Worm (Caenorhabditis elegans) whole organism, L1 larva: Measurements from ENCODE around the gene B0361.11.
A peak's percentile ranks its signal among the peaks of the same experiment; 100 is the strongest.

Experiments used
- C04F5.9 ChIP-seq: sonication (generic microtip); optimal IDR thresholded peaks from 2 replicates; lab custom pipeline; 2016; ENCODE audit warnings: missing genetic modification characterization, missing compliant biosample characterization
- C16A3.4 ChIP-seq: fragments of 150-350 bp; optimal IDR thresholded peaks from 2 replicates; lab custom pipeline; 2014; ENCODE audit warnings: missing biosample characterization, missing genetic modification characterization
- ama-1 ChIP-seq: fragments of 150-350 bp; optimal IDR thresholded peaks from 2 replicates; lab custom pipeline; 2014
- ceh-63 ChIP-seq: fragments of 200-800 bp; sonication (Bioruptor generic); optimal IDR thresholded peaks from 2 replicates; lab custom pipeline; 2018; ENCODE audit warnings: mild to moderate bottlenecking, missing genetic modification characterization, missing compliant biosample characterization
- ceh-8 ChIP-seq: fragments of 200-800 bp; sonication (Bioruptor generic); optimal IDR thresholded peaks from 2 replicates; lab custom pipeline; 2018; ENCODE audit warnings: mild to moderate bottlenecking, missing genetic modification characterization, moderate library complexity, missing compliant biosample characterization
- ceh-82 ChIP-seq, 3 experiments: fragments of 150-350 bp in 1 of 3; sonication (generic microtip) in 2 of 3; optimal IDR thresholded peaks; 2 replicates each; lab custom pipeline; 2014 to 2017; ENCODE audit warnings: missing biosample characterization in 3 of 3, missing genetic modification characterization in 3 of 3
- ceh-90 ChIP-seq: sonication (generic microtip); optimal IDR thresholded peaks from 2 replicates; lab custom pipeline; 2016; ENCODE audit warnings: missing genetic modification characterization, missing compliant biosample characterization
- ces-1 ChIP-seq: fragments of 150-350 bp; optimal IDR thresholded peaks from 2 replicates; lab custom pipeline; 2014; ENCODE audit warnings: missing biosample characterization, missing genetic modification reagents, missing genetic modification characterization
- efl-1 ChIP-seq, 4 experiments: fragments of 150-350 bp; optimal IDR thresholded peaks in 3 of 4; peaks in 1 of 4; 1 replicate in 1 of 4; 2 replicates in 3 of 4; lab custom pipeline; 2014; ENCODE audit warnings: missing biosample characterization in 2 of 4, missing genetic modification characterization in 2 of 4, missing genetic modification reagents in 2 of 4
- egl-13 ChIP-seq: sonication (generic microtip); optimal IDR thresholded peaks from 2 replicates; lab custom pipeline; 2016; ENCODE audit warnings: missing genotype, missing genetic modification reagents, missing genetic modification characterization, missing compliant biosample characterization
- fkh-8 ChIP-seq: sonication (generic microtip); optimal IDR thresholded peaks from 2 replicates; lab custom pipeline; 2016; ENCODE audit warnings: mild to moderate bottlenecking, missing genetic modification characterization, missing compliant biosample characterization
- hlh-4 ChIP-seq: sonication (generic microtip); optimal IDR thresholded peaks from 2 replicates; lab custom pipeline; 2016; ENCODE audit warnings: mild to moderate bottlenecking, missing genetic modification characterization, missing compliant biosample characterization
- hpl-2 ChIP-seq: fragments of 150-350 bp; optimal IDR thresholded peaks from 2 replicates; lab custom pipeline; 2014; ENCODE audit warnings: missing biosample characterization, missing genetic modification reagents, missing genetic modification characterization
- jun-1 ChIP-seq: fragments of 150-350 bp; optimal IDR thresholded peaks from 2 replicates; lab custom pipeline; 2014; ENCODE audit warnings: missing biosample characterization, missing genetic modification reagents, missing genetic modification characterization
- lin-13 ChIP-seq: fragments of 150-350 bp; optimal IDR thresholded peaks from 2 replicates; lab custom pipeline; 2014; ENCODE audit warnings: missing biosample characterization, missing genetic modification reagents, missing genetic modification characterization
- lin-14 ChIP-seq: fragments of 200-800 bp; sonication (Bioruptor generic); optimal IDR thresholded peaks from 2 replicates; lab custom pipeline; 2018; ENCODE audit warnings: mild to moderate bottlenecking, missing genetic modification characterization, moderate library complexity, missing compliant biosample characterization
- lin-15B ChIP-seq: fragments of 150-350 bp; sonication (generic microtip); optimal IDR thresholded peaks from 3 replicates; lab custom pipeline; 2014; ENCODE audit warnings: missing biosample characterization, missing genetic modification characterization
- lin-39 ChIP-seq: fragments of 150-350 bp; optimal IDR thresholded peaks from 2 replicates; lab custom pipeline; 2014; ENCODE audit warnings: missing biosample characterization, missing genetic modification reagents, missing genetic modification characterization
- nhr-11 ChIP-seq: fragments of 150-350 bp; optimal IDR thresholded peaks from 2 replicates; lab custom pipeline; 2014; ENCODE audit warnings: missing biosample characterization, missing genetic modification characterization
- nhr-12 ChIP-seq: sonication (generic microtip); optimal IDR thresholded peaks from 2 replicates; lab custom pipeline; 2017; ENCODE audit warnings: missing biosample characterization, missing genetic modification characterization
- nhr-20 ChIP-seq: sonication (generic microtip); optimal IDR thresholded peaks from 2 replicates; lab custom pipeline; 2016; ENCODE audit warnings: mild to moderate bottlenecking, missing genetic modification characterization, missing compliant biosample characterization
- nhr-28 ChIP-seq: fragments of 150-350 bp; optimal IDR thresholded peaks from 2 replicates; lab custom pipeline; 2014; ENCODE audit warnings: missing biosample characterization, missing genetic modification characterization
- nhr-47 ChIP-seq: sonication (generic microtip); optimal IDR thresholded peaks from 2 replicates; lab custom pipeline; 2016; ENCODE audit warnings: mild to moderate bottlenecking, missing genetic modification characterization, moderate library complexity, missing compliant biosample characterization
- nhr-71 ChIP-seq: sonication (generic microtip); optimal IDR thresholded peaks from 2 replicates; lab custom pipeline; 2016; ENCODE audit warnings: mild to moderate bottlenecking, missing genetic modification characterization, moderate library complexity, missing compliant biosample characterization
- nhr-76 ChIP-seq: sonication (generic microtip); optimal IDR thresholded peaks from 2 replicates; lab custom pipeline; 2017; ENCODE audit warnings: missing biosample characterization, missing genetic modification characterization
- nhr-77 ChIP-seq: fragments of 150-350 bp; optimal IDR thresholded peaks from 2 replicates; lab custom pipeline; 2014; ENCODE audit warnings: missing biosample characterization, missing genetic modification characterization
- nhr-85 ChIP-seq: sonication (generic microtip); peaks from one replicate; lab custom pipeline; 2016; ENCODE audit warnings: missing genetic modification characterization, inconsistent platforms, missing compliant biosample characterization
- pag-3 ChIP-seq: sonication (generic microtip); optimal IDR thresholded peaks from 2 replicates; lab custom pipeline; 2017; ENCODE audit warnings: missing genetic modification characterization, mild to moderate bottlenecking, missing compliant biosample characterization, antibody characterized with exemption, borderline replicate concordance; ENCODE audit not compliant: insufficient read depth
- pax-3 ChIP-seq: fragments of 200-800 bp; sonication (Bioruptor generic); optimal IDR thresholded peaks from 2 replicates; lab custom pipeline; 2018; ENCODE audit warnings: mild to moderate bottlenecking, missing genetic modification characterization, moderate library complexity, missing compliant biosample characterization
- snu-23 ChIP-seq: sonication (generic microtip); optimal IDR thresholded peaks from 2 replicates; lab custom pipeline; 2016; ENCODE audit warnings: missing genetic modification characterization, missing compliant biosample characterization
- sup-37 ChIP-seq: fragments of 200-800 bp; sonication (Bioruptor generic); optimal IDR thresholded peaks from 2 replicates; lab custom pipeline; 2018; ENCODE audit warnings: mild to moderate bottlenecking, missing genetic modification characterization, missing compliant biosample characterization
- tbx-2 ChIP-seq: sonication (generic microtip); optimal IDR thresholded peaks from 2 replicates; lab custom pipeline; 2016; ENCODE audit warnings: missing genetic modification characterization, missing compliant biosample characterization
- unc-62 ChIP-seq: fragments of 150-350 bp; optimal IDR thresholded peaks from 2 replicates; lab custom pipeline; 2014; ENCODE audit warnings: missing biosample characterization, missing genetic modification reagents, missing genetic modification characterization
- xbp-1 ChIP-seq: sonication (generic microtip); optimal IDR thresholded peaks from 2 replicates; lab custom pipeline; 2016; ENCODE audit warnings: missing genetic modification characterization, missing compliant biosample characterization
- zip-4 ChIP-seq: fragments of 200-800 bp; sonication (Bioruptor generic); optimal IDR thresholded peaks from 2 replicates; lab custom pipeline; 2018; ENCODE audit warnings: mild to moderate bottlenecking, missing genetic modification characterization, moderate library complexity, missing compliant biosample characterization

Gene B0361.11

ce11 chrIII:7277228-7277627 is at the start of gene B0361.11, which contains the start of gene spot-1 (continued):
- TF ChIP-seq nhr-47 (tag; lab: Kevin White, UChicago): peak; percentile 77
- peak; percentile 23 to 58 (median 50) for TF ChIP-seq ceh-82 (tag; optimal IDR thresholded peaks at IDR 0.05; lab: Kevin White, UChicago)
- TF ChIP-seq nhr-20 (tag; lab: Kevin White, UChicago): peak; percentile 70
- peak; percentile 81 for TF ChIP-seq snu-23 (GFP tag; lab: Kevin White, UChicago)
- TF ChIP-seq tbx-2 (tag; lab: Kevin White, UChicago): peak; percentile 69
- TF ChIP-seq C16A3.4 (tag; lab: Kevin White, UChicago): peak; percentile 72
- no peak for TF ChIP-seq ama-1 (lab: Kevin White, UChicago)
- TF ChIP-seq lin-13 (GFP tag; lab: Kevin White, UChicago): peak; percentile 53
- peak; percentile 27 for TF ChIP-seq lin-39 (tag; lab: Kevin White, UChicago)
- TF ChIP-seq ceh-8 (GFP tag; lab: Kevin White, UChicago): no peak

ce11 chrIII:7229687-7230086 is 47.7 kb upstream of the B0361.11 start, which contains the start of gene R151.8:
TSS of gene R151.8 (minus strand) at chrIII:7229787.
- TF ChIP-seq pax-3 (tag; lab: Kevin White, UChicago): no peak
- no peak for TF ChIP-seq lin-15B (tag; lab: Kevin White, UChicago)
- no peak for TF ChIP-seq efl-1 (optimal IDR thresholded peaks at IDR 0.05; lab: Kevin White, UChicago)
- no peak for TF ChIP-seq efl-1 (GFP tag; optimal IDR thresholded peaks at IDR 0.05 in 1 of 2; lab: Kevin White, UChicago)
- peak; percentile 13 for TF ChIP-seq nhr-85 (tag; lab: Kevin White, UChicago)
- no peak for TF ChIP-seq pag-3

- TF ChIP-seq nhr-76 (tag; lab: Kevin White, UChicago) (no peak), nhr-11 (tag; lab: Kevin White, UChicago) (no peak), zip-4 (no peak), sup-37 (GFP tag; lab: Kevin White, UChicago) (no peak), unc-62 (GFP tag; lab: Kevin White, UChicago) (no peak)
Measured at ce11 chrIII:7230841-7231240, 46.6 kb upstream of the B0361.11 start, which contains the start of gene R151.10. TSS of gene R151.10 (minus strand) at chrIII:7230941.

- TF ChIP-seq hlh-4 (no peak), nhr-12 (tag; lab: Kevin White, UChicago) (no peak), nhr-77 (tag; lab: Kevin White, UChicago) (no peak), C04F5.9 (no peak), nhr-11 (tag; lab: Kevin White, UChicago) (no peak), egl-13 (tag; lab: Kevin White, UChicago) (no peak), xbp-1 (tag; lab: Kevin White, UChicago) (no peak), efl-1 (optimal IDR thresholded peaks at IDR 0.05; lab: Kevin White, UChicago) (no peak), efl-1 (GFP tag; optimal IDR thresholded peaks at IDR 0.05 in 1 of 2; lab: Kevin White, UChicago) (no peak), fkh-8 (tag; lab: Kevin White, UChicago) (no peak), ces-1 (no peak), jun-1 (tag; lab: Kevin White, UChicago) (no peak), hpl-2 (GFP tag; lab: Kevin White, UChicago) (no peak), ceh-90 (tag; lab: Kevin White, UChicago) (no peak), nhr-28 (tag; lab: Kevin White, UChicago) (no peak), ama-1 (lab: Kevin White, UChicago) (no peak), nhr-71 (tag; lab: Kevin White, UChicago) (no peak), tbx-2 (tag; lab: Kevin White, UChicago) (no peak), ceh-63 (GFP tag; lab: Kevin White, UChicago) (no peak), nhr-76 (tag; lab: Kevin White, UChicago) (no peak), lin-14 (GFP tag; lab: Kevin White, UChicago) (no peak)
- TF ChIP-seq, all 84 proteins: peak for 0
Measured at ce11 chrIII:7232782-7233181, 44.6 kb upstream of the B0361.11 start, which contains the start of gene adr-2. TSS of gene adr-2 (minus strand) at chrIII:7232882.
